Fruit fly (Drosophila melanogaster) whole organism, prepupa: ENCODE results near the gene CAH7.

ENCODE experiments used
- CG11762 ChIP-seq: fragments of 200-800 bp; sonication (Bioruptor generic); optimal IDR thresholded peaks from 3 replicates; lab custom pipeline; 2016; ENCODE audit warnings: missing biosample characterization, missing genetic modification characterization; ENCODE audit not compliant: insufficient read depth
- CG11902 ChIP-seq: fragments of 200-800 bp; sonication (Bioruptor generic); optimal IDR thresholded peaks from 3 replicates; lab custom pipeline; 2016; ENCODE audit warnings: missing biosample characterization, missing genetic modification characterization
- CG1621 ChIP-seq: fragments of 200-800 bp; sonication (Bioruptor generic); optimal IDR thresholded peaks from 3 replicates; lab custom pipeline; 2018; ENCODE audit warnings: missing biosample characterization, mild to moderate bottlenecking, missing genetic modification characterization
- CG16779 ChIP-seq: fragments of 200-800 bp; sonication (Bioruptor generic); optimal IDR thresholded peaks from 3 replicates; lab custom pipeline; 2017; ENCODE audit warnings: missing biosample characterization, mild to moderate bottlenecking, missing genetic modification characterization
- CG3032 ChIP-seq: fragments of 200-800 bp; optimal IDR thresholded peaks from 2 replicates; lab custom pipeline; 2019; ENCODE audit warnings: missing biosample characterization, mild to moderate bottlenecking, missing genetic modification characterization, moderate library complexity
- CG31627 ChIP-seq: fragments of 200-800 bp; sonication (Bioruptor generic); optimal IDR thresholded peaks from 3 replicates; lab custom pipeline; 2016; ENCODE audit warnings: missing biosample characterization, missing genetic modification characterization
- CG32006 ChIP-seq: fragments of 200-800 bp; sonication (Bioruptor generic); optimal IDR thresholded peaks from 3 replicates; lab custom pipeline; 2017; ENCODE audit warnings: missing biosample characterization, mild to moderate bottlenecking, missing genetic modification characterization
- CG4318 ChIP-seq: fragments of 200-800 bp; sonication (Bioruptor generic); optimal IDR thresholded peaks from 3 replicates; lab custom pipeline; 2017; ENCODE audit warnings: missing biosample characterization, mild to moderate bottlenecking, missing genetic modification characterization
- CG6163 ChIP-seq: fragments of 200-800 bp; sonication (Bioruptor generic); IDR thresholded peaks from 3 replicates; pipeline ENCODE4 v1.3.6; 2022; ENCODE audit warnings: missing biosample characterization, missing genetic modification characterization
- CG6276 ChIP-seq: fragments of 200-800 bp; sonication (Bioruptor generic); optimal IDR thresholded peaks from 2 replicates; lab custom pipeline; 2017; ENCODE audit warnings: missing biosample characterization, mild to moderate bottlenecking, missing genetic modification characterization
- CG6792 ChIP-seq: fragments of 200-800 bp; sonication (Bioruptor generic); optimal IDR thresholded peaks from 3 replicates; lab custom pipeline; 2016; ENCODE audit warnings: missing biosample characterization, missing genetic modification characterization
- CG6854 ChIP-seq: fragments of 200-800 bp; sonication (Bioruptor generic); optimal IDR thresholded peaks from 2 replicates; lab custom pipeline; 2017; ENCODE audit warnings: missing biosample characterization, mild to moderate bottlenecking, missing genetic modification characterization
- CG7368 ChIP-seq: fragments of 200-800 bp; sonication (Bioruptor generic); optimal IDR thresholded peaks from 3 replicates; lab custom pipeline; 2016; ENCODE audit warnings: missing biosample characterization, missing genetic modification characterization
- CG8119 ChIP-seq: fragments of 200-800 bp; sonication (Bioruptor generic); IDR thresholded peaks from 3 replicates; pipeline ENCODE4 v1.3.6; 2022; ENCODE audit warnings: missing biosample characterization, missing genetic modification characterization
- CG9139 ChIP-seq: fragments of 200-800 bp; sonication (Bioruptor generic); optimal IDR thresholded peaks from 3 replicates; lab custom pipeline; 2017; ENCODE audit warnings: missing biosample characterization, mild to moderate bottlenecking, missing genetic modification characterization
- Eip75B ChIP-seq: fragments of 200-800 bp; sonication (Bioruptor generic); optimal IDR thresholded peaks from 3 replicates; lab custom pipeline; 2016; ENCODE audit warnings: missing biosample characterization, missing genetic modification characterization
- Eip78C ChIP-seq: fragments of 200-800 bp; sonication (Bioruptor generic); peaks from one replicate; lab custom pipeline; 2016; ENCODE audit warnings: missing biosample characterization, missing genetic modification characterization
- Ets21C ChIP-seq: fragments of 200-800 bp; sonication (Bioruptor generic); optimal IDR thresholded peaks from 3 replicates; lab custom pipeline; 2016; ENCODE audit warnings: missing biosample characterization, missing genetic modification characterization
- Ets96B ChIP-seq: fragments of 200-800 bp; optimal IDR thresholded peaks from 2 replicates; lab custom pipeline; 2019; ENCODE audit warnings: missing biosample characterization, mild to moderate bottlenecking, missing genetic modification characterization, moderate library complexity
- Hr38 ChIP-seq: sonication (Bioruptor generic); optimal IDR thresholded peaks from 2 replicates; lab custom pipeline; 2016; ENCODE audit warnings: missing biosample characterization, missing genetic modification characterization
- Hr39 ChIP-seq: fragments of 200-800 bp; sonication (Bioruptor generic); optimal IDR thresholded peaks from 2 replicates; lab custom pipeline; 2016; ENCODE audit warnings: missing biosample characterization, missing genetic modification characterization
- Hr4 ChIP-seq: fragments of 200-800 bp; sonication (Bioruptor generic); optimal IDR thresholded peaks from 3 replicates; lab custom pipeline; 2016; ENCODE audit warnings: missing biosample characterization, missing genetic modification characterization
- Met ChIP-seq: fragments of 200-800 bp; sonication (Bioruptor generic); optimal IDR thresholded peaks from 3 replicates; lab custom pipeline; 2016; ENCODE audit warnings: missing biosample characterization, missing genetic modification characterization
- OdsH ChIP-seq: fragments of 200-800 bp; sonication (Bioruptor generic); optimal IDR thresholded peaks from 3 replicates; lab custom pipeline; 2016; ENCODE audit warnings: missing biosample characterization, missing genetic modification characterization
- Smox ChIP-seq: fragments of 200-800 bp; sonication (Bioruptor generic); optimal IDR thresholded peaks from 3 replicates; lab custom pipeline; 2016; ENCODE audit warnings: missing biosample characterization, missing genetic modification characterization
- Sox102F ChIP-seq: fragments of 200-800 bp; sonication (Bioruptor generic); optimal IDR thresholded peaks from 2 replicates; lab custom pipeline; 2016; ENCODE audit warnings: missing biosample characterization, mild to moderate bottlenecking, missing genetic modification characterization
- Sox14 ChIP-seq: fragments of 200-800 bp; sonication (Bioruptor generic); optimal IDR thresholded peaks from 3 replicates; lab custom pipeline; 2016; ENCODE audit warnings: missing biosample characterization, missing genetic modification characterization
- Sox15 ChIP-seq: fragments of 200-800 bp; sonication (Bioruptor generic); optimal IDR thresholded peaks from 3 replicates; lab custom pipeline; 2016; ENCODE audit warnings: missing biosample characterization, missing genetic modification characterization
- acj6 ChIP-seq: fragments of 200-800 bp; sonication (Bioruptor generic); optimal IDR thresholded peaks from 3 replicates; lab custom pipeline; 2016; ENCODE audit warnings: missing biosample characterization, missing genetic modification characterization
- cyc ChIP-seq: fragments of 200-800 bp; sonication (Bioruptor generic); optimal IDR thresholded peaks from 3 replicates; lab custom pipeline; 2016; ENCODE audit warnings: missing biosample characterization, missing genetic modification characterization
- dac ChIP-seq: fragments of 200-800 bp; sonication (Bioruptor generic); optimal IDR thresholded peaks from 2 replicates; lab custom pipeline; 2017; ENCODE audit warnings: missing biosample characterization, mild to moderate bottlenecking, missing genetic modification characterization
- dsx ChIP-seq: fragments of 200-800 bp; optimal IDR thresholded peaks from 3 replicates; lab custom pipeline; 2019; ENCODE audit warnings: missing biosample characterization, mild to moderate bottlenecking, missing genetic modification characterization, moderate library complexity; ENCODE audit not compliant: poor library complexity, severe bottlenecking
- eg ChIP-seq: fragments of 200-800 bp; sonication (Bioruptor generic); IDR thresholded peaks from 3 replicates; pipeline ENCODE4 v1.3.6; 2022; ENCODE audit warnings: missing biosample characterization, missing genetic modification characterization
- esn ChIP-seq: fragments of 200-800 bp; sonication (Bioruptor generic); optimal IDR thresholded peaks from 2 replicates; lab custom pipeline; 2016; ENCODE audit warnings: missing biosample characterization, mild to moderate bottlenecking, missing genetic modification characterization, moderate library complexity
- fd85E ChIP-seq: fragments of 200-800 bp; sonication (Bioruptor generic); optimal IDR thresholded peaks from 3 replicates; lab custom pipeline; 2016; ENCODE audit warnings: missing biosample characterization, missing genetic modification characterization
- fkh ChIP-seq: fragments of 200-800 bp; sonication (Bioruptor generic); optimal IDR thresholded peaks from 3 replicates; lab custom pipeline; 2017; ENCODE audit warnings: missing biosample characterization, mild to moderate bottlenecking, missing genetic modification characterization, moderate library complexity
- lz ChIP-seq: fragments of 200-800 bp; sonication (Bioruptor generic); optimal IDR thresholded peaks from 3 replicates; lab custom pipeline; 2016; ENCODE audit warnings: missing biosample characterization, missing genetic modification characterization
- pdm3 ChIP-seq: fragments of 200-800 bp; sonication (Bioruptor generic); optimal IDR thresholded peaks from 3 replicates; lab custom pipeline; 2016; ENCODE audit warnings: missing biosample characterization, missing genetic modification characterization
- spab ChIP-seq: fragments of 200-800 bp; sonication (Bioruptor generic); optimal IDR thresholded peaks from 2 replicates; lab custom pipeline; 2017; ENCODE audit warnings: missing biosample characterization, mild to moderate bottlenecking, missing genetic modification characterization, missing genetic modification reagents
- ss ChIP-seq, 2 experiments: fragments of 200-800 bp; sonication (Bioruptor generic); optimal IDR thresholded peaks; 2 replicates in 1 of 2; 3 replicates in 1 of 2; lab custom pipeline; 2017 to 2018; ENCODE audit warnings: mild to moderate bottlenecking in 2 of 2, missing biosample characterization in 2 of 2, missing genetic modification characterization in 2 of 2, moderate library complexity in 1 of 2
- svp ChIP-seq: fragments of 200-800 bp; sonication (Bioruptor generic); peaks from one replicate; lab custom pipeline; 2016; ENCODE audit warnings: missing biosample characterization, missing genetic modification characterization
- topi ChIP-seq: fragments of 200-800 bp; sonication (Bioruptor generic); optimal IDR thresholded peaks from 3 replicates; lab custom pipeline; 2016; ENCODE audit warnings: missing biosample characterization, missing genetic modification characterization
- vri ChIP-seq: fragments of 200-800 bp; sonication (Bioruptor generic); optimal IDR thresholded peaks from 3 replicates; lab custom pipeline; 2016; ENCODE audit warnings: missing biosample characterization, mild to moderate bottlenecking, missing genetic modification characterization

CAH7 gene

DNA sequence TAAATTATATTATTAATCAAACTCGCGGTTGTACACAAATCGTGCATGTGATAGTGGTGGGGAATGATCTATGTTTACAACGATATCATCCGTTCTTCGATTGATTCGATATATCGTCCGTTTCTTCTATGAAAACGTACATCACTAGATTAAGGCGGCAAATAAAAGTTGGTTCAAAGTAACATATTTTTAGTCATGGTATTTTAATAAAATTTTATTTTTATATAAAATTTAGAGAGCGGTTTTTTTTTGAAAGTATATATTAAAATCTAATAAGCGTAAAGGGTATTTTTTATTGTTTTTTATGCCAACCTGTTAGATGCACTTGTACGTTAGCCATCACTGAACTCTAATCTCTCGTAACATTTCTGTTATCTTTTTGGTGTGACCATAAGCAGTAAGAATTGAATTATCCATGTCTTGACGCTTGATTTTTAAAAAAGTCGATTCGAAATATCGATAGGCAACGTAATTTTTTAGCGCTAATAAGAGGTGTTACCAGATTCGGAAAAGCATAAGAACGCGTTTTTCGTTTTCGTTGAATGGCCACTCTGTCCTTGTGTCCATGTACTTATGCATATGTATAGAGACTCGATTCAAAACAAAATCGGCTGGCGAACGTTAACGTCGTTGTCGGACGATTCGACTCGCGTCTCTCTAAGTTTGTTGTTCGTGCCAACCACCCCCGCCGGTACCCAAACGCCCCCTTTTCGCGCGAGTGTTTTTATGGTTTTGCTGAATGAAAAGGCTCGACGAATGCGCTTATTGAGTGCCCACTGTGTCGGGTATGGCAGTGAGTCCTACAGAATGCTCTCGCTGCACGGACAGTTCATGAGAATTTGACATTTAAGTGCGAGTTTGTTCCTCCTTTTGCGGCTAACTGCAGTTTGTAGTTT is 32.3 kb downstream of the CAH7 start, which contains the start of the genes TAF1B and Invadolysin (continued):
- TF ChIP-seq CG16779 (tag; lab: Kevin White, UChicago) (peak; percentile 19), CG31627 (GFP tag; lab: Kevin White, UChicago) (peak; percentile 48), pdm3 (peak; percentile 27), CG3032 (tag; lab: Kevin White, UChicago) (no peak), dsx (GFP tag; lab: Kevin White, UChicago) (peak; percentile 76), CG1621 (tag; lab: Kevin White, UChicago) (no peak), CG9139 (GFP tag; lab: Kevin White, UChicago) (no peak), lz (GFP tag; lab: Kevin White, UChicago) (peak; percentile 43), Smox (GFP tag; lab: Kevin White, UChicago) (peak; percentile 61), acj6 (peak; percentile 65), CG7368 (GFP tag; lab: Kevin White, UChicago) (peak; percentile 13), Ets96B (tag; lab: Kevin White, UChicago) (no peak), svp (GFP tag; lab: Kevin White, UChicago) (peak; percentile 66), CG6163 (peak; percentile 21; the same call in 1 of the 3 replicates), Hr38 (GFP tag; lab: Kevin White, UChicago) (no peak), CG6854 (GFP tag; lab: Kevin White, UChicago) (no peak), Ets21C (peak; percentile 40), Eip75B (peak; percentile 43), Hr39 (GFP tag; lab: Kevin White, UChicago) (peak; percentile 41), topi (GFP tag; lab: Kevin White, UChicago) (peak; percentile 53), OdsH (GFP tag; lab: Kevin White, UChicago) (peak; percentile 61), Sox14 (GFP tag; lab: Kevin White, UChicago) (peak; percentile 50), fkh (GFP tag; lab: Kevin White, UChicago) (peak; percentile 13), CG6792 (GFP tag; lab: Kevin White, UChicago) (no peak), CG8119 (0 out of 3 replicates have a peak, but pooled peaks have one; percentile 28), Met (GFP tag; lab: Kevin White, UChicago) (peak; percentile 57), ss (GFP tag; optimal IDR thresholded peaks at IDR 0.05; lab: Kevin White, UChicago) (peak; percentile 31 to 41), spab (GFP tag; lab: Kevin White, UChicago) (no peak), cyc (GFP tag; lab: Kevin White, UChicago) (peak; percentile 43), CG6276 (GFP tag; lab: Kevin White, UChicago) (peak; percentile 43), CG11902 (GFP tag; lab: Kevin White, UChicago) (no peak), fd85E (no peak), Eip78C (GFP tag; lab: Kevin White, UChicago) (peak; percentile 84), dac (GFP tag; lab: Kevin White, UChicago) (no peak), CG32006 (GFP tag; lab: Kevin White, UChicago) (no peak), Sox15 (GFP tag; lab: Kevin White, UChicago) (no peak), vri (GFP tag; lab: Kevin White, UChicago) (peak; percentile 30), CG4318 (no peak), Sox102F (GFP tag; lab: Kevin White, UChicago) (peak; percentile 69), esn (GFP tag; lab: Kevin White, UChicago) (peak; percentile 54), CG11762 (GFP tag; lab: Kevin White, UChicago) (no peak), eg (peak; percentile 19; the same call in 1 of the 3 replicates), Hr4 (GFP tag; lab: Kevin White, UChicago) (peak; percentile 42)
